Fruit fly (Drosophila melanogaster) whole organism, embryonic: ENCODE measurements around the gene Ac76E.

Experiments
- Adf1 ChIP-seq: fragments of 200-800 bp; sonication (Bioruptor generic); IDR thresholded peaks from 2 replicates; pipeline ENCODE4 v1.3.6; 2022; ENCODE audit warnings: missing biosample characterization, missing genetic modification characterization
- Asciz ChIP-seq: fragments of 200-800 bp; sonication (Bioruptor generic); optimal IDR thresholded peaks from 2 replicates; lab custom pipeline; 2017; ENCODE audit warnings: missing biosample characterization, mild to moderate bottlenecking, missing genetic modification characterization, missing genetic modification reagents
- Awh ChIP-seq: fragments of 200-800 bp; sonication (Bioruptor generic); IDR thresholded peaks from 2 replicates; pipeline ENCODE4, ENCODE4 v1.3.6; 2022; ENCODE audit warnings: missing biosample characterization, missing genetic modification characterization
- CG10321 ChIP-seq: fragments of 200-800 bp; sonication (Bioruptor generic); IDR thresholded peaks from 2 replicates; pipeline ENCODE4 v1.3.6; 2022; ENCODE audit warnings: missing biosample characterization, missing genetic modification characterization
- CG10431 ChIP-seq: fragments of 200-800 bp; sonication (Bioruptor generic); optimal IDR thresholded peaks from 3 replicates; lab custom pipeline; 2018; ENCODE audit warnings: missing biosample characterization, mild to moderate bottlenecking, missing genetic modification characterization
- CG12104 ChIP-seq: fragments of 200-800 bp; sonication (Bioruptor generic); optimal IDR thresholded peaks from 3 replicates; lab custom pipeline; 2016; ENCODE audit warnings: missing biosample characterization, missing genetic modification characterization
- CG13775 ChIP-seq: fragments of 200-800 bp; sonication (Bioruptor generic); optimal IDR thresholded peaks from 3 replicates; lab custom pipeline; 2017; ENCODE audit warnings: missing biosample characterization, mild to moderate bottlenecking, missing genetic modification characterization
- CG14965 ChIP-seq: fragments of 200-800 bp; sonication (Bioruptor generic); optimal IDR thresholded peaks from 2 replicates; lab custom pipeline; 2016; ENCODE audit warnings: missing biosample characterization, missing genetic modification characterization, borderline replicate concordance
- CG15479 ChIP-seq: fragments of 200-800 bp; sonication (Bioruptor generic); optimal IDR thresholded peaks from 3 replicates; lab custom pipeline; 2019; ENCODE audit warnings: missing biosample characterization, mild to moderate bottlenecking, missing genetic modification characterization, moderate library complexity
- CG1792 ChIP-seq: fragments of 200-800 bp; sonication (Bioruptor generic); optimal IDR thresholded peaks from 2 replicates; lab custom pipeline; 2016; ENCODE audit warnings: missing biosample characterization, missing genetic modification characterization
- CG2116 ChIP-seq: fragments of 200-800 bp; sonication (Bioruptor generic); optimal IDR thresholded peaks from 3 replicates; lab custom pipeline; 2018; ENCODE audit warnings: missing biosample characterization, mild to moderate bottlenecking, missing genetic modification characterization
- CG2712 ChIP-seq: fragments of 200-800 bp; optimal IDR thresholded peaks from 3 replicates; lab custom pipeline; 2019; ENCODE audit warnings: missing biosample characterization, mild to moderate bottlenecking, missing genetic modification characterization, moderate library complexity
- CG30431 ChIP-seq: fragments of 200-800 bp; sonication (Bioruptor generic); optimal IDR thresholded peaks from 2 replicates; lab custom pipeline; 2017; ENCODE audit warnings: missing biosample characterization, missing genetic modification characterization
- CG32532 ChIP-seq: fragments of 200-800 bp; sonication (Bioruptor generic); IDR thresholded peaks from 2 replicates; pipeline ENCODE4 v1.3.6; 2022; ENCODE audit warnings: missing biosample characterization, missing genetic modification characterization
- CG34422 ChIP-seq: fragments of 200-800 bp; sonication (Bioruptor generic); IDR thresholded peaks from 3 replicates; pipeline ENCODE4 v1.3.6; 2022; ENCODE audit warnings: missing biosample characterization, missing genetic modification characterization
- CG3847 ChIP-seq: fragments of 200-800 bp; sonication (Bioruptor generic); IDR thresholded peaks from 2 replicates; pipeline ENCODE4 v1.3.6; 2022; ENCODE audit warnings: missing biosample characterization, missing genetic modification characterization
- CG3995 ChIP-seq: fragments of 200-800 bp; sonication (Bioruptor generic); optimal IDR thresholded peaks from 3 replicates; lab custom pipeline; 2016; ENCODE audit warnings: missing biosample characterization, missing genetic modification characterization
- CG4820 ChIP-seq: fragments of 200-800 bp; sonication (Bioruptor generic); optimal IDR thresholded peaks from 3 replicates; lab custom pipeline; 2016; ENCODE audit warnings: missing biosample characterization, missing genetic modification characterization
- CG5245 ChIP-seq: fragments of 200-800 bp; sonication (Bioruptor generic); optimal IDR thresholded peaks from 3 replicates; lab custom pipeline; 2016; ENCODE audit warnings: missing biosample characterization, missing genetic modification characterization
- CG6175 ChIP-seq: fragments of 200-800 bp; sonication (Bioruptor generic); IDR thresholded peaks from 3 replicates; pipeline ENCODE4 v1.3.6; 2022; ENCODE audit warnings: missing biosample characterization, missing genetic modification characterization
- CG6683 ChIP-seq: fragments of 200-800 bp; sonication (Bioruptor generic); optimal IDR thresholded peaks from 2 replicates; lab custom pipeline; 2017; ENCODE audit warnings: missing biosample characterization, mild to moderate bottlenecking, missing genetic modification characterization, missing genetic modification reagents
- CG6854 ChIP-seq: fragments of 200-800 bp; sonication (Bioruptor generic); optimal IDR thresholded peaks from 3 replicates; lab custom pipeline; 2017; ENCODE audit warnings: missing biosample characterization, mild to moderate bottlenecking, missing genetic modification characterization
- CG7839 ChIP-seq: fragments of 200-800 bp; sonication (Bioruptor generic); optimal IDR thresholded peaks from 3 replicates; lab custom pipeline; 2018; ENCODE audit warnings: missing biosample characterization, mild to moderate bottlenecking, missing genetic modification characterization, moderate library complexity
- CG7963 ChIP-seq: fragments of 200-800 bp; sonication (Bioruptor generic); IDR thresholded peaks from 3 replicates; pipeline ENCODE4 v1.3.6; 2022; ENCODE audit warnings: missing biosample characterization, missing genetic modification characterization; ENCODE audit not compliant: partially characterized antibody
- CG9727 ChIP-seq: fragments of 200-800 bp; sonication (Bioruptor generic); optimal IDR thresholded peaks from 3 replicates; lab custom pipeline; 2017; ENCODE audit warnings: missing biosample characterization, mild to moderate bottlenecking, missing genetic modification characterization
- CG9932 ChIP-seq: fragments of 200-800 bp; sonication (Bioruptor generic); IDR thresholded peaks from 2 replicates; pipeline ENCODE4 v1.3.6; 2022; ENCODE audit warnings: missing biosample characterization, missing genetic modification characterization
- CHES-1-like ChIP-seq: fragments of 200-800 bp; sonication (Bioruptor generic); optimal IDR thresholded peaks from 2 replicates; lab custom pipeline; 2016; ENCODE audit warnings: missing biosample characterization, missing genetic modification characterization
- Dbx ChIP-seq: fragments of 200-800 bp; sonication (Bioruptor generic); IDR thresholded peaks from 3 replicates; pipeline ENCODE4 v1.3.6; 2022; ENCODE audit warnings: missing biosample characterization, missing genetic modification characterization
- Dref ChIP-seq: fragments of 200-800 bp; sonication (Bioruptor generic); IDR thresholded peaks from 2 replicates; pipeline ENCODE4 v1.3.6; 2022; ENCODE audit warnings: missing biosample characterization, missing genetic modification characterization
- Gsc ChIP-seq: fragments of 200-800 bp; sonication (Bioruptor generic); IDR thresholded peaks from 2 replicates; pipeline ENCODE4 v1.3.6; 2022; ENCODE audit warnings: missing biosample characterization, missing genetic modification characterization
- HmgZ ChIP-seq: fragments of 200-800 bp; sonication (Bioruptor generic); optimal IDR thresholded peaks from 2 replicates; lab custom pipeline; 2018; ENCODE audit warnings: missing biosample characterization, mild to moderate bottlenecking, missing genetic modification characterization
- Hmx ChIP-seq: fragments of 200-800 bp; sonication (Bioruptor generic); optimal IDR thresholded peaks from 2 replicates; lab custom pipeline; 2016; ENCODE audit warnings: missing biosample characterization, missing genetic modification characterization
- Meics ChIP-seq: fragments of 200-800 bp; sonication (Bioruptor generic); optimal IDR thresholded peaks from 2 replicates; lab custom pipeline; 2017; ENCODE audit warnings: missing biosample characterization, mild to moderate bottlenecking, missing genetic modification characterization
- Mrtf ChIP-seq: fragments of 200-800 bp; sonication (Bioruptor generic); IDR thresholded peaks from 3 replicates; pipeline ENCODE4 v1.3.6; 2022; ENCODE audit warnings: missing biosample characterization, missing genetic modification characterization
- NfI ChIP-seq: fragments of 200-800 bp; sonication (Bioruptor generic); optimal IDR thresholded peaks from 3 replicates; lab custom pipeline; 2018; ENCODE audit warnings: missing biosample characterization, mild to moderate bottlenecking, missing genetic modification characterization, moderate library complexity
- Pdp1 ChIP-seq, 2 experiments: fragments of 200-800 bp; sonication (Bioruptor generic); optimal IDR thresholded peaks; 3 replicates each; lab custom pipeline; 2016; ENCODE audit warnings: missing biosample characterization in 2 of 2, missing genetic modification characterization in 2 of 2, mild to moderate bottlenecking in 1 of 2, moderate library complexity in 1 of 2
- Usf ChIP-seq: fragments of 200-800 bp; sonication (Bioruptor generic); optimal IDR thresholded peaks from 2 replicates; lab custom pipeline; 2017; ENCODE audit warnings: missing genotype, missing biosample characterization, missing genetic modification characterization
- ap ChIP-seq: fragments of 200-800 bp; sonication (Bioruptor generic); IDR thresholded peaks from 2 replicates; pipeline ENCODE4 v1.3.6; 2022; ENCODE audit warnings: missing biosample characterization, missing genetic modification characterization
- ara ChIP-seq: fragments of 200-800 bp; sonication (Bioruptor generic); IDR thresholded peaks from 2 replicates; pipeline ENCODE4 v1.3.6; 2022; ENCODE audit warnings: missing biosample characterization, missing genetic modification characterization
- chinmo ChIP-seq: fragments of 200-800 bp; sonication (Bioruptor generic); IDR thresholded peaks from 4 replicates; pipeline ENCODE4 v1.3.6; 2022; ENCODE audit warnings: missing biosample characterization, missing genetic modification characterization; ENCODE audit not compliant: partially characterized antibody
- chm ChIP-seq: fragments of 200-800 bp; sonication (Bioruptor generic); IDR thresholded peaks from 2 replicates; pipeline ENCODE4 v1.3.6; 2022; ENCODE audit warnings: missing biosample characterization, missing genetic modification characterization
- crc ChIP-seq: fragments of 200-800 bp; sonication (Bioruptor generic); optimal IDR thresholded peaks from 2 replicates; lab custom pipeline; 2016; ENCODE audit warnings: missing biosample characterization, missing genetic modification characterization
- ftz-f1 ChIP-seq: fragments of 200-800 bp; sonication (Bioruptor generic); optimal IDR thresholded peaks from 2 replicates; lab custom pipeline; 2016; ENCODE audit warnings: missing biosample characterization, missing genetic modification characterization
- gcm ChIP-seq: fragments of 200-800 bp; sonication (Bioruptor generic); optimal IDR thresholded peaks from 2 replicates; lab custom pipeline; 2019; ENCODE audit warnings: missing biosample characterization, mild to moderate bottlenecking, missing genetic modification characterization, moderate library complexity
- lilli ChIP-seq: fragments of 200-800 bp; sonication (Bioruptor generic); optimal IDR thresholded peaks from 3 replicates; lab custom pipeline; 2016; ENCODE audit warnings: missing biosample characterization, missing genetic modification characterization
- pho ChIP-seq: fragments of 200-800 bp; sonication (Bioruptor generic); optimal IDR thresholded peaks from 2 replicates; lab custom pipeline; 2016; ENCODE audit warnings: missing biosample characterization, missing genetic modification characterization
- phol ChIP-seq: fragments of 200-800 bp; sonication (Bioruptor generic); optimal IDR thresholded peaks from 3 replicates; lab custom pipeline; 2018; ENCODE audit warnings: missing biosample characterization, mild to moderate bottlenecking, missing genetic modification characterization, moderate library complexity
- sens ChIP-seq: fragments of 200-800 bp; sonication (Bioruptor generic); peaks from one replicate; lab custom pipeline; 2016; ENCODE audit warnings: missing biosample characterization, missing genetic modification characterization
- sna ChIP-seq: fragments of 200-800 bp; sonication (Bioruptor generic); IDR thresholded peaks from 2 replicates; pipeline ENCODE4 v1.3.6; 2022; ENCODE audit warnings: missing biosample characterization, missing genetic modification characterization; ENCODE audit not compliant: partially characterized antibody
- sob ChIP-seq: fragments of 200-800 bp; sonication (Bioruptor generic); IDR thresholded peaks from 2 replicates; pipeline ENCODE4 v1.3.6; 2022; ENCODE audit warnings: missing biosample characterization, missing genetic modification characterization
- wor ChIP-seq: fragments of 200-800 bp; sonication (Bioruptor generic); IDR thresholded peaks from 2 replicates; pipeline ENCODE4 v1.3.6; 2022; ENCODE audit warnings: missing biosample characterization, missing genetic modification characterization

The Ac76E gene

dm6 chr3L:19939024-19939423 lies at the start of gene Ac76E (continued):
- no peak for TF ChIP-seq CG15479 (GFP tag; lab: Kevin White, UChicago)
- TF ChIP-seq CG9932 (GFP tag; lab: Robert Waterston, UW): peak; percentile 16; the same call in 1 of the 2 replicates
- peak; percentile 45; the same call in 1 of the 2 replicates for TF ChIP-seq CG32532
- no peak for TF ChIP-seq CG30431 (GFP tag; lab: Kevin White, UChicago)
- TF ChIP-seq Awh: no peak
- no peak for TF ChIP-seq CG1792 (GFP tag; lab: Kevin White, UChicago)
- TF ChIP-seq CG3995 (GFP tag; lab: Kevin White, UChicago): no peak
- TF ChIP-seq Hmx (GFP tag; lab: Kevin White, UChicago): no peak
- TF ChIP-seq CG12104 (GFP tag; lab: Kevin White, UChicago): no peak
- TF ChIP-seq phol (tag; lab: Kevin White, UChicago): no peak
- no peak for TF ChIP-seq Asciz (GFP tag; lab: Kevin White, UChicago)
- TF ChIP-seq Mrtf (GFP tag; lab: Robert Waterston, UW): no peak
- TF ChIP-seq chinmo (GFP tag; lab: Robert Waterston, UW): peak; percentile 94
- TF ChIP-seq sna (GFP tag; lab: Robert Waterston, UW): 0 out of 2 replicates have a peak, but pooled peaks have one; percentile 23
- TF ChIP-seq CHES-1-like: no peak
- no peak for TF ChIP-seq CG5245
- no peak for TF ChIP-seq crc (GFP tag; lab: Kevin White, UChicago)
- TF ChIP-seq CG14965: no peak
- no peak for TF ChIP-seq CG2116 (GFP tag; lab: Kevin White, UChicago)

dm6 chr3L:19895556-19895995 lies 43.5 kb upstream of the Ac76E start:
- TF ChIP-seq CG2712 (tag; lab: Kevin White, UChicago): no peak
- no peak for TF ChIP-seq Meics (GFP tag; lab: Kevin White, UChicago)
- TF ChIP-seq sens (GFP tag; lab: Kevin White, UChicago): peak; percentile 86
- TF ChIP-seq ap (GFP tag; lab: Robert Waterston, UW): no peak
- no peak for TF ChIP-seq wor (GFP tag; lab: Robert Waterston, UW)
- TF ChIP-seq HmgZ (tag; lab: Kevin White, UChicago): peak; percentile 59
- no peak for TF ChIP-seq NfI (GFP tag; lab: Kevin White, UChicago)
- peak; percentile 32; the same call in 1 of the 2 replicates for TF ChIP-seq sob (GFP tag; lab: Robert Waterston, UW)
- no peak for TF ChIP-seq gcm
- TF ChIP-seq Gsc (GFP tag; lab: Robert Waterston, UW): no peak
- TF ChIP-seq CG3847 (GFP tag; lab: Robert Waterston, UW): 0 out of 2 replicates have a peak, but pooled peaks have one; percentile 7
- TF ChIP-seq Dbx: 0 out of 3 replicates have a peak, but pooled peaks have one; percentile 54
- TF ChIP-seq pho: no peak
- no peak for TF ChIP-seq CG7963 (GFP tag; lab: Robert Waterston, UW)
- peak in 1 of 2 experiments; percentile 33 for TF ChIP-seq Pdp1 (GFP tag; optimal IDR thresholded peaks at IDR 0.05; lab: Kevin White, UChicago)
- no peak for TF ChIP-seq Dref
- no peak for TF ChIP-seq Usf (GFP tag; lab: Kevin White, UChicago)
- no peak for TF ChIP-seq CG4820 (GFP tag; lab: Kevin White, UChicago)
- peak; percentile 73; the same call in 1 of the 3 replicates for TF ChIP-seq CG34422 (GFP tag; lab: Robert Waterston, UW)
- peak; percentile 10; the same call in 1 of the 3 replicates for TF ChIP-seq CG6175 (GFP tag; lab: Robert Waterston, UW)
- TF ChIP-seq CG6854: peak; percentile 18
- TF ChIP-seq ftz-f1 (GFP tag; lab: Kevin White, UChicago): peak; percentile 93
- no peak for TF ChIP-seq chm (GFP tag; lab: Robert Waterston, UW)
- no peak for TF ChIP-seq CG10431 (GFP tag; lab: Kevin White, UChicago)
- no peak for TF ChIP-seq CG6683 (GFP tag; lab: Kevin White, UChicago)
- 0 out of 2 replicates have a peak, but pooled peaks have one; percentile 35 for TF ChIP-seq ara (GFP tag; lab: Robert Waterston, UW)
- no peak for TF ChIP-seq CG7839 (tag; lab: Kevin White, UChicago)
- no peak for TF ChIP-seq lilli (GFP tag; lab: Kevin White, UChicago)
- TF ChIP-seq CG10321 (GFP tag; lab: Robert Waterston, UW): peak; percentile 97
- TF ChIP-seq Adf1 (GFP tag; lab: Robert Waterston, UW): peak; percentile 46; the same call in 1 of the 2 replicates
- peak; percentile 27 for TF ChIP-seq CG13775
- TF ChIP-seq CG9727: peak; percentile 27
